Fruit fly (Drosophila melanogaster) whole organism, adult: Measurements from ENCODE around the gene CG6118.

ENCODE experiments used
- CG11617 ChIP-seq: fragments of 200-800 bp; sonication (Bioruptor generic); optimal IDR thresholded peaks from 2 replicates; lab custom pipeline; 2017; ENCODE audit warnings: mild to moderate bottlenecking, missing biosample characterization, missing genetic modification reagents, missing genetic modification characterization
- CG12768 ChIP-seq: fragments of 200-800 bp; sonication (Bioruptor generic); optimal IDR thresholded peaks from 2 replicates; lab custom pipeline; 2017; ENCODE audit warnings: missing biosample characterization, missing genetic modification characterization, mild to moderate bottlenecking, moderate library complexity, missing genetic modification reagents
- CG14711 ChIP-seq: fragments of 200-800 bp; sonication (Bioruptor generic); optimal IDR thresholded peaks from 2 replicates; lab custom pipeline; 2018; ENCODE audit warnings: missing biosample characterization, mild to moderate bottlenecking, missing genetic modification characterization, moderate library complexity
- CG1620 ChIP-seq: fragments of 200-800 bp; sonication (Bioruptor generic); optimal IDR thresholded peaks from 2 replicates; lab custom pipeline; 2016; ENCODE audit warnings: missing biosample characterization, missing genetic modification characterization
- CG33017 ChIP-seq: fragments of 200-800 bp; sonication (Bioruptor generic); optimal IDR thresholded peaks from 2 replicates; lab custom pipeline; 2018; ENCODE audit warnings: missing biosample characterization, mild to moderate bottlenecking, missing genetic modification characterization, moderate library complexity
- CG5204 ChIP-seq: fragments of 200-800 bp; sonication (Bioruptor generic); optimal IDR thresholded peaks from 2 replicates; lab custom pipeline; 2016; ENCODE audit warnings: missing biosample characterization, missing genetic modification characterization
- CG7045 ChIP-seq: fragments of 200-800 bp; sonication (Bioruptor generic); optimal IDR thresholded peaks from 2 replicates; lab custom pipeline; 2017; ENCODE audit warnings: missing biosample characterization, mild to moderate bottlenecking, missing genetic modification characterization
- CG7101 ChIP-seq: fragments of 200-800 bp; sonication (Bioruptor generic); optimal IDR thresholded peaks from 2 replicates; lab custom pipeline; 2018; ENCODE audit warnings: missing biosample characterization, mild to moderate bottlenecking, missing genetic modification characterization, moderate library complexity
- Clk ChIP-seq: fragments of 200-800 bp; sonication (Bioruptor generic); optimal IDR thresholded peaks from 2 replicates; lab custom pipeline; 2017; ENCODE audit warnings: missing biosample characterization, missing genetic modification characterization
- Crg-1 ChIP-seq: fragments of 200-800 bp; sonication (Bioruptor generic); optimal IDR thresholded peaks from 2 replicates; lab custom pipeline; 2016; ENCODE audit warnings: missing biosample characterization, missing genetic modification characterization
- Hr96 ChIP-seq: fragments of 200-800 bp; sonication (Bioruptor generic); optimal IDR thresholded peaks from 2 replicates; lab custom pipeline; 2016; ENCODE audit warnings: missing biosample characterization, missing genetic modification characterization
- Mnt ChIP-seq: fragments of 200-800 bp; sonication (Bioruptor generic); optimal IDR thresholded peaks from 2 replicates; lab custom pipeline; 2016; ENCODE audit warnings: missing biosample characterization, mild to moderate bottlenecking, missing genetic modification characterization
- bab1 ChIP-seq: fragments of 200-800 bp; sonication (Bioruptor generic); optimal IDR thresholded peaks from 3 replicates; lab custom pipeline; 2019; ENCODE audit warnings: missing biosample characterization, mild to moderate bottlenecking, missing genetic modification characterization, moderate library complexity
- cic ChIP-seq: fragments of 200-800 bp; sonication (Bioruptor generic); optimal IDR thresholded peaks from 2 replicates; lab custom pipeline; 2017; ENCODE audit warnings: missing biosample characterization, mild to moderate bottlenecking, missing genetic modification characterization, moderate library complexity
- cnc ChIP-seq, 2 experiments: fragments of >200 bp; optimal IDR thresholded peaks; 2 replicates each; lab custom pipeline; 2017
- kay ChIP-seq: fragments of 200-800 bp; sonication (Bioruptor generic); peaks from one replicate; lab custom pipeline; 2016; ENCODE audit warnings: missing biosample characterization, missing genetic modification characterization, borderline replicate concordance
- ovo ChIP-seq: fragments of 200-800 bp; sonication (Bioruptor generic); optimal IDR thresholded peaks from 2 replicates; lab custom pipeline; 2016; ENCODE audit warnings: missing biosample characterization, missing genetic modification characterization
- pad ChIP-seq: fragments of 200-800 bp; sonication (Bioruptor generic); optimal IDR thresholded peaks from 3 replicates; lab custom pipeline; 2017; ENCODE audit warnings: missing biosample characterization, missing genetic modification characterization, mild to moderate bottlenecking, moderate library complexity, missing genetic modification reagents
- tj ChIP-seq: fragments of 200-800 bp; sonication (Bioruptor generic); optimal IDR thresholded peaks from 3 replicates; lab custom pipeline; 2017; ENCODE audit warnings: missing biosample characterization, mild to moderate bottlenecking, missing genetic modification characterization, moderate library complexity
- toe ChIP-seq: fragments of 200-800 bp; sonication (Bioruptor generic); optimal IDR thresholded peaks from 2 replicates; lab custom pipeline; 2016; ENCODE audit warnings: missing biosample characterization, missing genetic modification characterization

CG6118 gene

DNA sequence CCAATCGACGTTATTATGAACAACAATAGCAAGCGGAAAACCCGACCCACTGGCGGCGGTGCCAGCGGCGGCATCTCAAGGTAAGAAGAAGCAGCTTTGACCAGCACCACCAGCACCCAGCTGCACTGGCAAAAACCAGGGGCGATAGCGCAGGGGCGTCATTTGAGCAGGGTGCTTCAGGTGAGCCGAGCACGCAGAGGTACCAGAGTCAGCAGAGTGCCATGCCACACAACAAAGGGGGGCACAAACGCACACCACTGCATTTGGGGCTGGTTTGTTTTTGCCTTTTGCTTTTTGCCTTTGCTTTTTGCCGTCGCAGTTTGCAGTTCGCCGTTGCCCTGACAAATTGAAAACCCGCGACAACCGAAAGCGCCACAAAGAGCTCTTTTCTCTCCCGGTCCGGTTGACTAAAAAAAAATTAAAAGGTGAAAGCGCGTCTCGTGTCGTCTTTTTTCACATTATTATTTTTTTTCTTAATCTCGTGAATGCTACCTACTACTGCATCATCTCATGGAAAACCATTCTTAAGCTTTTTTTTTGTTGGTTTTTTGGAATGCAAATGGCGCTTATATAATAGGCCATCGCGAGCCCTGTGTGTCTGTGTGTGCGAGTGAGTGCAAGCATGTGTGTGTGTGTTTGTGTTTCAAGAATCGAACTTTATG, 25.3 kb downstream of the CG6118 start:
- TF ChIP-seq CG7045 (GFP tag; lab: Kevin White, UChicago), result no peak
- TF ChIP-seq cnc (optimal IDR thresholded peaks at IDR 0.05; lab: Kevin White, UChicago), result no peak
- TF ChIP-seq cic (GFP tag; lab: Kevin White, UChicago), result no peak
- TF ChIP-seq CG7101 (tag; lab: Kevin White, UChicago), result no peak
- TF ChIP-seq toe (GFP tag; lab: Kevin White, UChicago), result no peak
- no peak for TF ChIP-seq Mnt
- no peak for TF ChIP-seq ovo

DNA sequence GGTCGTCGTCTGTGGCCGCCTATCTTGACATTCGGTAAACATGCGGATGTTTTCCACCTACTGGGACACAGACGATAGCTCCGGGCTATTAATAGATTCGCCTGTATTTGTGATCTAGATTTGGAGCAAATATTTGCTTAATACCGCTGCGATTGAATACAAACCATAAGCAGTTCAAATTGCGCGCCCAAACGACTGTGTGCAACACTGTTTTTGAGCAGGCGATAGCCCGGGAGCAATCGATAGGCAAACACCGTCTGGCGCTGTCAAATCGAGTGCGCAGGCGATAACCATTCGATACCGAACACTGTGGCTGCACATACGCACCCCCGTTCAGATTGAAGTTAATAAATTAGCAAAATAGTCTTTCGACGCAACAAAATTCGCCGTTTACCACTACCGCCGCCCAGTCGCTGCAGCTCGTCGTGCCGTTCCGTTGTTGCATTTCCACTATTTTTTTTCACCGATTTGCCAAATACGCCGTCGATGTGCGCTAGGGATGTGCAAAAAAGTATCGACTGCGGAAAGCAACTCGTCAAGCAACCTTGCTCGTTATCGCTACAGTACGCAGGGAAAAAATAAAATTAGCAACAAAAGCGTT, 26.3 kb downstream of the CG6118 start, which contains the start of gene Atx2:
TSS of gene Atx2 (plus strand) at position 293 of the 601 bp plus-strand sequence.
- TF ChIP-seq cic (GFP tag; lab: Kevin White, UChicago) (peak; percentile 32), CG11617 (GFP tag; lab: Kevin White, UChicago) (peak; percentile 20), CG12768 (GFP tag; lab: Kevin White, UChicago) (no peak), CG7045 (GFP tag; lab: Kevin White, UChicago) (no peak), cnc (optimal IDR thresholded peaks at IDR 0.05; lab: Kevin White, UChicago) (no peak), CG1620 (GFP tag; lab: Kevin White, UChicago) (peak; percentile 64), pad (peak; percentile 31), Hr96 (peak; percentile 62), CG14711 (tag; lab: Kevin White, UChicago) (peak; percentile 41), bab1 (peak; percentile 62), CG5204 (peak; percentile 29), CG33017 (tag; lab: Kevin White, UChicago) (no peak), Mnt (peak; percentile 49), Crg-1 (GFP tag; lab: Kevin White, UChicago) (peak; percentile 80), toe (GFP tag; lab: Kevin White, UChicago) (peak; percentile 56), tj (GFP tag; lab: Kevin White, UChicago) (peak; percentile 44), kay (GFP tag; lab: Kevin White, UChicago) (no peak), Clk (GFP tag; lab: Kevin White, UChicago) (no peak), ovo (peak; percentile 38), CG7101 (tag; lab: Kevin White, UChicago) (peak; percentile 57)

DNA sequence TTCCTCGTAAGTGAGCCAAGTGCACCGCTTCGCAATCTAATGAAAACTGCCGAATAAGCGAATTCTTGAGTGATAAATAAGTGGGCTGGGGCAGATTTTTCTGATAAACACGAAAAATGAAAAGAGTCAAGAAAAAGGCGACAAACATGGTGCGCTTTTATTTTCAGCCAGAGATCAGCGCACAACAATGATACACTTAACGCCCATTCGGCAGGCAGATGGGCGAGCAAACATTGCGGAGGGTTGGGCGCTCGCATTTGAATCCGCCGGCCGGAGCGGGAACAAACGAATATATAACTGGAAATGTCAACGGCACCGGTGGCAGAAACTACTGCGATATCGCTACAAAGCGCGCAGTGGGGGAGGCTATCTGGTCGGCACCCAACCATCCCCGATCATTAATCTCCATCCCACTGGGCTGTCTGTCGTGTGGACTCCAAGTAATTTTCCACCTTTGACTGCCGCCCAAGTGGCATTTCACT, 27.5 kb downstream of the CG6118 start, which contains the start of gene CG6125:
TSS of gene CG6125 (minus strand) at position 51 of the 482 bp plus-strand sequence.
- no peak for TF ChIP-seq CG1620 (GFP tag; lab: Kevin White, UChicago)
- no peak for TF ChIP-seq CG11617 (GFP tag; lab: Kevin White, UChicago)
- no peak for TF ChIP-seq CG5204
- TF ChIP-seq CG12768 (GFP tag; lab: Kevin White, UChicago), result peak; percentile 69
- peak; percentile 8 for TF ChIP-seq cic (GFP tag; lab: Kevin White, UChicago)
- TF ChIP-seq ovo, result no peak
- no peak for TF ChIP-seq cnc (optimal IDR thresholded peaks at IDR 0.05; lab: Kevin White, UChicago)
- TF ChIP-seq pad, result no peak
- TF ChIP-seq Hr96, result no peak
- TF ChIP-seq tj (GFP tag; lab: Kevin White, UChicago), result no peak

DNA sequence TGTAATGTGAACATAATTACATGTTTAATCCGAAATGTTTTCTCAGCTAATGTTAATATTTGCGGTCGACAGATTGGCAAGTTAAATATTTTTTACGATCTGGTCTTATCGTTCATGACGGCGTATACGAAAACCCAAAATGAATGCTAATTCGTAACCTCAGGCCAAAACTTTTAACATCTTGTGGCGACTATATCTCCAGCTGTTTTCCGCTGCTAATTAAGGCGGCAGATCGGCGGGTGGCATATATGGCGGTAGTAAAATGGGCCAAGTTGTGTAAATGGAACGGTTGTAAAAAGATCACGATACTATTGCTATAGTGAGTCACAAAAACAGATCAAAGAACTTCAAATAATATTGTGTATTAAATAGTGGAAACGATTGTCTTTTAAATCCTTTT, 28.1 kb downstream of the CG6118 start:
- TF ChIP-seq CG7101 (tag; lab: Kevin White, UChicago) (no peak), kay (GFP tag; lab: Kevin White, UChicago) (no peak), pad (no peak)

DNA sequence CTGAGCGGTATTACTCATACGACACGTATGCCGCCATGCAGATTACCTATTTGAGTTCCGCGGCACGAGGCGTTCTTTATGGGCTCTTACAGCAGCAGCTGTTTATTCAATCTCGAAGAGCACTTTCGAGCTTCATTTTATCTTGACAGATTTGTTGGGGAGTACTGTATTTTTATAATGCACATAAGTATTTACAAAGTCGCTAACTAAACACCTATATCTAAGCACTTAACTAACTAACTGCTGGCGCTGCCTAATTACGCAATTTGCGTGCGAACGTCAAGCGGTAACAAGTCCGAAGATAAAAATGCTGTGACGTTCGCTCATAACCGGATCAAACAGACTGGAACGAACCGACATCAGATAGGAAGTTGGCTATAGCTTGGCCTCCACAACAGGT, 31.9 kb downstream of the CG6118 start:
- TF ChIP-seq kay (GFP tag; lab: Kevin White, UChicago), result peak; percentile 83
- peak; percentile 41 for TF ChIP-seq CG14711 (tag; lab: Kevin White, UChicago)
- peak; percentile 38 for TF ChIP-seq CG33017 (tag; lab: Kevin White, UChicago)
- peak; percentile 2 for TF ChIP-seq ovo
- peak; percentile 82 for TF ChIP-seq cic (GFP tag; lab: Kevin White, UChicago)
- peak; percentile 51 for TF ChIP-seq pad
- TF ChIP-seq tj (GFP tag; lab: Kevin White, UChicago), result no peak
- TF ChIP-seq CG12768 (GFP tag; lab: Kevin White, UChicago), result peak; percentile 84
- no peak for TF ChIP-seq Crg-1 (GFP tag; lab: Kevin White, UChicago)
- TF ChIP-seq CG11617 (GFP tag; lab: Kevin White, UChicago), result peak; percentile 14
- peak; percentile 26 for TF ChIP-seq CG5204
- TF ChIP-seq CG7045 (GFP tag; lab: Kevin White, UChicago), result peak; percentile 85
- peak; percentile 46 for TF ChIP-seq Clk (GFP tag; lab: Kevin White, UChicago)
- TF ChIP-seq cnc (optimal IDR thresholded peaks at IDR 0.05; lab: Kevin White, UChicago), result no peak
- TF ChIP-seq bab1, result no peak
- peak; percentile 53 for TF ChIP-seq CG7101 (tag; lab: Kevin White, UChicago)
- TF ChIP-seq toe (GFP tag; lab: Kevin White, UChicago), result peak; percentile 65
- peak; percentile 1 for TF ChIP-seq Mnt

DNA sequence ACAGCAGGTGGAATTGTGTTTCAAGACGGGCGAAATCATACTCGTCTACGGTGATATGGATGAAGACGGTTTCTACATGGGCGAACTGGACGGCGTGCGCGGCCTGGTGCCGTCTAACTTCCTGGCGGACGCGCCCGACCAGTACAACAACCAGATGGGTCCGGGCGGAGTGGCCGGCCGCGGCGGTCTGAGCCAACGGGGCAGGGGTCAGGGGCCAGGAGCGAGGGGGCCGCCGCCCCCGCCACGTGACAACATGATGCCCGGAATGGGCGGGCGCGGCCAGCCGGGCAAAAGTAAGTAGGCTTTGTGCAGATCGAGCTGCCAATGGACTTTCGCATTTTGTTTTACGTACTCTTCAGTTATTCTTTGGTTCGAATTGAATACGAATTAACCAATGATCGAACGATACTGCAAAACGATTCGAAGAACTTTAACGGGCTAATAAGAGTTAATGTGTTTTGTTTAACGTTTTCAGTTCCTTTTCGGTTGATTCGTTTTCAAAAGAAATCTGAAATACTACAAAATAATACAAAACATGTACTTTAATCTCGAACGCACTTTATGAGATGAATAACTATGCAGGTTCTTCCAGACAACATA, 41.2 kb downstream of the CG6118 start:
- no peak for TF ChIP-seq CG33017 (tag; lab: Kevin White, UChicago)
- no peak for TF ChIP-seq cnc (optimal IDR thresholded peaks at IDR 0.05; lab: Kevin White, UChicago)
- no peak for TF ChIP-seq tj (GFP tag; lab: Kevin White, UChicago)
- TF ChIP-seq Hr96, result no peak
- TF ChIP-seq CG1620 (GFP tag; lab: Kevin White, UChicago), result no peak
- TF ChIP-seq bab1, result no peak
- TF ChIP-seq CG5204, result no peak
- no peak for TF ChIP-seq cic (GFP tag; lab: Kevin White, UChicago)
